Worm (Caenorhabditis elegans) whole organism, late embryonic: ENCODE data around the gene F13B12.2.

Source experiments
- C08G9.2 ChIP-seq: sonication (generic microtip); optimal IDR thresholded peaks from 2 replicates; lab custom pipeline; 2016; ENCODE audit warnings: mild to moderate bottlenecking, missing genetic modification characterization, moderate library complexity, missing compliant biosample characterization
- C38D4.7 ChIP-seq: fragments of 200-800 bp; sonication (Bioruptor generic); optimal IDR thresholded peaks from 2 replicates; lab custom pipeline; 2018; ENCODE audit warnings: mild to moderate bottlenecking, missing genetic modification characterization, moderate library complexity, missing compliant biosample characterization
- K02D7.2 ChIP-seq: sonication (generic microtip); optimal IDR thresholded peaks from 2 replicates; lab custom pipeline; 2017; ENCODE audit warnings: mild to moderate bottlenecking, missing genetic modification characterization, missing compliant biosample characterization
- ahr-1 ChIP-seq: sonication (generic microtip); optimal IDR thresholded peaks from 2 replicates; lab custom pipeline; 2016; ENCODE audit warnings: missing genetic modification characterization, missing compliant biosample characterization
- ceh-14 ChIP-seq: sonication (generic microtip); optimal IDR thresholded peaks from 2 replicates; lab custom pipeline; 2016; ENCODE audit warnings: missing genotype, missing genetic modification characterization, missing compliant biosample characterization
- ceh-18 ChIP-seq: sonication (generic microtip); optimal IDR thresholded peaks from 2 replicates; lab custom pipeline; 2016; ENCODE audit warnings: missing genetic modification characterization, missing compliant biosample characterization
- ceh-19 ChIP-seq: fragments of 200-800 bp; sonication (Bioruptor generic); optimal IDR thresholded peaks from 2 replicates; lab custom pipeline; 2018; ENCODE audit warnings: mild to moderate bottlenecking, missing genetic modification characterization, missing compliant biosample characterization
- ceh-2 ChIP-seq: sonication (generic microtip); optimal IDR thresholded peaks from 2 replicates; lab custom pipeline; 2016; ENCODE audit warnings: missing genotype, missing genetic modification characterization, missing compliant biosample characterization
- ceh-22 ChIP-seq: sonication (generic microtip); optimal IDR thresholded peaks from 2 replicates; lab custom pipeline; 2017; ENCODE audit warnings: missing biosample characterization, missing genetic modification characterization
- ceh-31 ChIP-seq: sonication (generic microtip); optimal IDR thresholded peaks from 2 replicates; lab custom pipeline; 2016; ENCODE audit warnings: missing genetic modification characterization, missing compliant biosample characterization
- ceh-34 ChIP-seq: sonication (generic microtip); optimal IDR thresholded peaks from 2 replicates; lab custom pipeline; 2016; ENCODE audit warnings: mild to moderate bottlenecking, missing genetic modification characterization, missing compliant biosample characterization
- ceh-45 ChIP-seq: fragments of 200-800 bp; sonication (Bioruptor generic); IDR thresholded peaks from 2 replicates; pipeline ENCODE4 v1.3.6; 2022; ENCODE audit warnings: missing genetic modification reagents, missing genetic modification characterization, missing compliant biosample characterization
- ceh-48 ChIP-seq: sonication (generic microtip); optimal IDR thresholded peaks from 2 replicates; lab custom pipeline; 2016; ENCODE audit warnings: missing genetic modification characterization, inconsistent platforms, missing compliant biosample characterization
- ceh-6 ChIP-seq: fragments of 200-800 bp; sonication (Bioruptor generic); optimal IDR thresholded peaks from 2 replicates; lab custom pipeline; 2018; ENCODE audit warnings: mild to moderate bottlenecking, missing genetic modification characterization, missing compliant biosample characterization
- dve-1 ChIP-seq: sonication (generic microtip); optimal IDR thresholded peaks from 2 replicates; lab custom pipeline; 2017; ENCODE audit warnings: antibody characterized with exemption, mild to moderate bottlenecking, missing genetic modification characterization, missing compliant biosample characterization
- elt-2 ChIP-seq: sonication (generic microtip); optimal IDR thresholded peaks from 2 replicates; lab custom pipeline; 2016; ENCODE audit warnings: missing genetic modification reagents, missing genetic modification characterization, missing compliant biosample characterization
- ets-4 ChIP-seq: sonication (generic microtip); optimal IDR thresholded peaks from 2 replicates; lab custom pipeline; 2016; ENCODE audit warnings: missing genetic modification characterization, missing compliant biosample characterization
- eyg-1 ChIP-seq: sonication (generic microtip); optimal IDR thresholded peaks from 2 replicates; lab custom pipeline; 2016; ENCODE audit warnings: missing genotype, missing genetic modification characterization, missing compliant biosample characterization
- fkh-10 ChIP-seq: fragments of 150-350 bp; optimal IDR thresholded peaks from 2 replicates; lab custom pipeline; 2014; ENCODE audit warnings: missing biosample characterization, missing genetic modification reagents, missing genetic modification characterization
- fkh-6 ChIP-seq: sonication (generic microtip); optimal IDR thresholded peaks from 2 replicates; lab custom pipeline; 2016; ENCODE audit warnings: missing genetic modification characterization, missing compliant biosample characterization
- gmeb-2 ChIP-seq: sonication (generic microtip); optimal IDR thresholded peaks from 2 replicates; lab custom pipeline; 2016; ENCODE audit warnings: missing genetic modification characterization, inconsistent platforms, missing compliant biosample characterization
- hlh-13 ChIP-seq: fragments of 200-800 bp; sonication (Bioruptor generic); optimal IDR thresholded peaks from 2 replicates; lab custom pipeline; 2018; ENCODE audit warnings: mild to moderate bottlenecking, missing genetic modification characterization, missing compliant biosample characterization
- hlh-15 ChIP-seq: sonication (generic microtip); optimal IDR thresholded peaks from 2 replicates; lab custom pipeline; 2016; ENCODE audit warnings: missing genetic modification characterization, missing compliant biosample characterization
- hlh-30 ChIP-seq: sonication (generic microtip); optimal IDR thresholded peaks from 2 replicates; lab custom pipeline; 2017; ENCODE audit warnings: antibody characterized with exemption, missing genetic modification characterization, missing compliant biosample characterization; ENCODE audit not compliant: insufficient read depth
- mec-3 ChIP-seq: sonication (generic microtip); optimal IDR thresholded peaks from 2 replicates; lab custom pipeline; 2016; ENCODE audit warnings: borderline replicate concordance, missing genetic modification characterization, missing compliant biosample characterization
- nfya-1 ChIP-seq: sonication (generic microtip); optimal IDR thresholded peaks from 2 replicates; lab custom pipeline; 2017; ENCODE audit warnings: missing genetic modification characterization, mild to moderate bottlenecking, missing compliant biosample characterization, antibody characterized with exemption, moderate library complexity
- npax-4 ChIP-seq: sonication (generic microtip); optimal IDR thresholded peaks from 2 replicates; lab custom pipeline; 2016; ENCODE audit warnings: missing genetic modification characterization, missing compliant biosample characterization
- odd-2 ChIP-seq: sonication (generic microtip); optimal IDR thresholded peaks from 2 replicates; lab custom pipeline; 2017; ENCODE audit warnings: antibody characterized with exemption, mild to moderate bottlenecking, missing genetic modification characterization, missing compliant biosample characterization
- pat-9 ChIP-seq: fragments of 200-800 bp; sonication (Bioruptor generic); optimal IDR thresholded peaks from 2 replicates; lab custom pipeline; 2018; ENCODE audit warnings: mild to moderate bottlenecking, missing genetic modification characterization, moderate library complexity, missing compliant biosample characterization
- pha-2 ChIP-seq: sonication (generic microtip); optimal IDR thresholded peaks from 2 replicates; lab custom pipeline; 2017; ENCODE audit warnings: mild to moderate bottlenecking, missing genetic modification characterization, missing compliant biosample characterization
- pqm-1 ChIP-seq: sonication (generic microtip); optimal IDR thresholded peaks from 2 replicates; lab custom pipeline; 2016; ENCODE audit warnings: missing genetic modification characterization, missing compliant biosample characterization
- ref-2 ChIP-seq: sonication (generic microtip); optimal IDR thresholded peaks from 2 replicates; lab custom pipeline; 2016; ENCODE audit warnings: missing genetic modification characterization, missing compliant biosample characterization
- rnt-1 ChIP-seq: sonication (generic microtip); optimal IDR thresholded peaks from 2 replicates; lab custom pipeline; 2016; ENCODE audit warnings: missing genetic modification characterization, missing compliant biosample characterization
- sdc-2 ChIP-seq: sonication (generic microtip); optimal IDR thresholded peaks from 2 replicates; lab custom pipeline; 2016; ENCODE audit warnings: missing genotype, missing genetic modification characterization, missing compliant biosample characterization
- sox-4 ChIP-seq: sonication (generic microtip); optimal IDR thresholded peaks from 2 replicates; lab custom pipeline; 2017; ENCODE audit warnings: mild to moderate bottlenecking, missing genetic modification characterization, inconsistent platforms, missing compliant biosample characterization
- syd-9 ChIP-seq: sonication (generic microtip); optimal IDR thresholded peaks from 2 replicates; lab custom pipeline; 2016; ENCODE audit warnings: mild to moderate bottlenecking, missing genetic modification characterization, moderate library complexity, missing compliant biosample characterization
- tbx-2 ChIP-seq: sonication (generic microtip); optimal IDR thresholded peaks from 2 replicates; lab custom pipeline; 2016; ENCODE audit warnings: missing genetic modification characterization, missing compliant biosample characterization
- ttx-3 ChIP-seq: sonication (generic microtip); optimal IDR thresholded peaks from 2 replicates; lab custom pipeline; 2016; ENCODE audit warnings: missing genetic modification reagents, missing genetic modification characterization, missing compliant biosample characterization
- unc-3 ChIP-seq, 2 experiments: fragments of 200-800 bp in 1 of 2; sonication (Bioruptor generic) in 1 of 2; sonication (generic microtip) in 1 of 2; conservative IDR thresholded peaks in 1 of 2; optimal IDR thresholded peaks in 1 of 2; 2 replicates each; pipeline versions ENCODE4 v1.3.6 to Lab custom; 2016 to 2022; ENCODE audit warnings: missing compliant biosample characterization in 2 of 2, missing genetic modification characterization in 2 of 2, missing genetic modification reagents in 1 of 2
- unc-42 ChIP-seq: sonication (generic microtip); optimal IDR thresholded peaks from 2 replicates; lab custom pipeline; 2016; ENCODE audit warnings: missing genotype, missing genetic modification characterization, missing compliant biosample characterization
- unc-55 ChIP-seq: sonication (generic microtip); optimal IDR thresholded peaks from 2 replicates; lab custom pipeline; 2017; ENCODE audit warnings: missing biosample characterization, missing genetic modification reagents, missing genetic modification characterization
- unc-86 ChIP-seq: sonication (generic microtip); optimal IDR thresholded peaks from 2 replicates; lab custom pipeline; 2016; ENCODE audit warnings: missing genetic modification characterization, missing compliant biosample characterization

The F13B12.2 gene

DNA sequence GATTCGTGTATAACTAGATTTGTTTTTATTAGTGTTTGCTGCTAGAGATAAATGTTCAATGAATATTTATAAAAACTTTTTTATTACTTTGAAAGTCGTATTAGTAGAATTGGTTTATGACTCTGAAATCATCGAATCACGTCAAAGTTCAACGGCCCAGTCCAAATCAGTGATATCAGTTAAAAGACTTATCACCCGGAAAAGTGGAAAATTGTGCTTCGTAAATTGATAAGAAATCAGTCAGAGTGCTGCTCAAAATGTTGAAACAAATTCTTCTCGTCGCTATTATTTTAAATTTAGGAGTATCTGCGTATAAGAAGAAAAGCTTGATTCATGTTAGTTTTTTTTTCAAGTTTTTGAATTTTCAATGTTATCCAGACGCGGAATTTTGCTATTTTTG is 40.7 kb downstream of the F13B12.2 start, which contains the start of gene R10H10.3:
TSS of gene R10H10.3 (plus strand) at position 243 of the 400 bp plus-strand sequence.
- no peak for TF ChIP-seq pat-9 (tag; lab: Kevin White, UChicago)
- TF ChIP-seq elt-2 = peak; percentile 55
- TF ChIP-seq, all 69 proteins: peak for 1

DNA sequence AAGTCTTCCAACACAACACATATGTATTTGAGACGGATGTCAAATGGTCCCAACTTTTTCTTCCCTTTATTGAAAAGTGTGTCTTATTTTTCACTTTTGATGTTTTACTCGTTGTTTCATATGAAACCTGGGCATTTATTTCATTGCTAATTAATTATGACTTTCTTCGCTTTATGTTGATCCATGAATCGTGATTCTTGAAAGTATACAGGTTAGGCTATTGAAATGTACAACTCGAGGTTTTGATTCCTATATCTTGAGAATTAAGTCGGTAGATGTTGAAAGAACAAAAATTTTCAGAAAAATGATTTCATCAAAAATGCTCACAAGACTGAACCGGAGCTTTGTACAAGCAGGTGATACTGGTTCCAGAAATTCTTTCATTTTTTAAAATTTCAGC is 41.8 kb downstream of the F13B12.2 start, which contains the start of gene nfu-1:
TSS of gene nfu-1 (plus strand) at position 301 of the 400 bp plus-strand sequence.
- no peak for TF ChIP-seq ttx-3 (tag; lab: Kevin White, UChicago)
- TF ChIP-seq pha-2 (tag; lab: Kevin White, UChicago) = no peak
- TF ChIP-seq ref-2 (tag; lab: Kevin White, UChicago) = no peak

DNA sequence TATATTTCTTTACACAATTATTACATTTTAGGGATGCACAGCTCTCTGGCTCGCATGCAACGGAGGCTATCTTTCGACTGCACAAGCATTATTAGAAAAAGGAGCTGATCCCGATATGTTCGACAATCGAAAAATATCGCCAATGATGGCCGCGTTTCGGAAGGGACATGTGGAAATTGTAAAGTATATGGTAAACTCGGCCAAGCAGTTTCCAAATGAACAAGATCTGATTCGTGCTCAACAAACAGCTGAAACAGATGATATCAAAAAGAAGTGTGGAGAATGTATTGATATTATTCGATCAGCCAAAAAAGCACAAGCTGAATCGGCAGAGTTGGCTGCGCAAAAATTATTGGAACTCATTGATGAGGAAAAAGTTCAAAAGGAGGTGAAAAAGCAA is 46.0 kb downstream of the F13B12.2 start:
- TF ChIP-seq unc-86 (tag; lab: Kevin White, UChicago) (no peak), ceh-22 (tag; lab: Kevin White, UChicago) (no peak), fkh-10 (GFP tag; lab: Kevin White, UChicago) (no peak), mec-3 (tag; lab: Kevin White, UChicago) (no peak), C08G9.2 (tag; lab: Kevin White, UChicago) (no peak), ahr-1 (tag; lab: Kevin White, UChicago) (no peak), npax-4 (tag; lab: Kevin White, UChicago) (no peak), sox-4 (no peak), elt-2 (no peak), ceh-18 (no peak), ceh-2 (tag; lab: Kevin White, UChicago) (no peak), ref-2 (tag; lab: Kevin White, UChicago) (no peak), ceh-6 (GFP tag; lab: Kevin White, UChicago) (no peak), nfya-1 (tag; lab: Kevin White, UChicago) (no peak), dve-1 (tag; lab: Kevin White, UChicago) (no peak)

DNA sequence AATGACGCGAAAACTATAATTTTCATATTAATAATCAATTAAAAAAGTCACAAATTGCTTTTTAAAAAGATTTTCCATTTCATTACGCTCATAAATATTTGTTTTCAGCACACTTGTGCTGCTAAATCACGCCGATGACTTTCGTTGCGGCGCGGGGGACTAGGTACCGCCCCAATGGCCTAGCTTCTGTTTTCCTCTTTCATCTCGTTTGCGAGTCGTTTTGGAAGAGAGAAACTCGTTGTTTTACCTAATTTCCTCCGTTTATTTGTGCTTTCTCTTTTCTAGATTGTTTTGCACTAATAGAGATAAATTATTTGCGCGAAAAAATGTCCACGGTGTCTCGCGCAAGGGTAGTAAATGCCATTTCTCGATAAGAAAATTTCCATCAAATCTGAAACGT is 47.9 kb downstream of the F13B12.2 start:
- no peak for TF ChIP-seq odd-2 (tag; lab: Kevin White, UChicago)
- no peak for TF ChIP-seq ceh-19 (GFP tag; lab: Kevin White, UChicago)
- TF ChIP-seq sdc-2 = no peak
- TF ChIP-seq npax-4 (tag; lab: Kevin White, UChicago) = no peak
- no peak for TF ChIP-seq sox-4
- TF ChIP-seq ref-2 (tag; lab: Kevin White, UChicago) = no peak
- no peak for TF ChIP-seq syd-9 (tag; lab: Kevin White, UChicago)
- TF ChIP-seq unc-55 (GFP tag; lab: Kevin White, UChicago) = no peak
- no peak for TF ChIP-seq K02D7.2 (tag; lab: Kevin White, UChicago)
- TF ChIP-seq pqm-1 (tag; lab: Kevin White, UChicago) = no peak

DNA sequence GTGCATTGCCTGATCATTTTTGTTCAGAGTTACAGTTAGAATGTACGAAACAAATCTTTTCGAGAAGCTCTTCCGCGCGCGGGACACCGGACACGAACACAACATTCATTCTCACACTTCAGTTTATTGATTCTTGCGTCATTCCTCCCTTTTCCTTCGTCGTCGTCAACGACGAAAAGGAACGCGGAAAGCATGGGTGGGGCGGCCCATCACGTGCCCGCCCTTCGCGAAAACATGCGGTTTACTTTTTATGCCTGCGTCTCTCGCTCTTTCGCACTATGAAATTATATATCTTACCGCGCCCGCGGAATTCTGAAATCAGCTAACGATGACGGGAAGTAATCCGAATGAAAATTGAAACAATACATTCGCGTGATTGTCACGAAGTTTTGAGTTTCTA is 48.3 kb downstream of the F13B12.2 start:
- TF ChIP-seq unc-3 (GFP tag; conservative IDR thresholded peaks at IDR 0.05; lab: Robert Waterston, UW) = no peak
- TF ChIP-seq unc-3 (tag; optimal IDR thresholded peaks at IDR 0.05; lab: Kevin White, UChicago) = no peak
- TF ChIP-seq ceh-34 (tag; lab: Kevin White, UChicago) = peak; percentile 80
- no peak for TF ChIP-seq pat-9 (tag; lab: Kevin White, UChicago)
- peak; percentile 41 for TF ChIP-seq unc-42 (tag; lab: Kevin White, UChicago)
- TF ChIP-seq rnt-1 (tag; lab: Kevin White, UChicago) = peak; percentile 71
- TF ChIP-seq npax-4 (tag; lab: Kevin White, UChicago) = no peak
- TF ChIP-seq tbx-2 (tag; lab: Kevin White, UChicago) = peak; percentile 24
- peak; percentile 48 for TF ChIP-seq nfya-1 (tag; lab: Kevin White, UChicago)
- no peak for TF ChIP-seq ceh-14 (tag; lab: Kevin White, UChicago)
- TF ChIP-seq ets-4 (tag; lab: Kevin White, UChicago) = peak; percentile 4
- peak; percentile 49 for TF ChIP-seq unc-55 (GFP tag; lab: Kevin White, UChicago)
- TF ChIP-seq hlh-30 (tag; lab: Kevin White, UChicago) = peak; percentile 98
- peak; percentile 57 for TF ChIP-seq ceh-31 (tag; lab: Kevin White, UChicago)
- TF ChIP-seq eyg-1 (tag; lab: Kevin White, UChicago) = no peak
- no peak for TF ChIP-seq gmeb-2 (tag; lab: Kevin White, UChicago)
- TF ChIP-seq hlh-15 (tag; lab: Kevin White, UChicago) = no peak
- TF ChIP-seq elt-2 = peak; percentile 7
- TF ChIP-seq hlh-13 (GFP tag; lab: Kevin White, UChicago) = no peak
- no peak for TF ChIP-seq C38D4.7 (GFP tag; lab: Kevin White, UChicago)
- no peak for TF ChIP-seq fkh-6
- no peak for TF ChIP-seq ceh-45 (GFP tag; lab: Robert Waterston, UW)
- peak; percentile 2 for TF ChIP-seq ceh-2 (tag; lab: Kevin White, UChicago)
- TF ChIP-seq pha-2 (tag; lab: Kevin White, UChicago) = no peak
- peak; percentile 93 for TF ChIP-seq ceh-48
- peak; percentile 39 for TF ChIP-seq ref-2 (tag; lab: Kevin White, UChicago)
